Worm (Caenorhabditis elegans): ENCODE measurements around the gene T10C6.6.

T10C6.6 gene

ce11 chrV:16060135-16060534 is 36.0 kb downstream of the T10C6.6 start, which contains the start of gene F14H3.15:
F14H3.15 (minus strand) TSS chrV:16060235.
- TF ChIP-seq ztf-29 (GFP tag; IDR thresholded peaks at IDR 0.05), result no peak
- no peak for TF ChIP-seq T22C8.4 (GFP tag; IDR thresholded peaks at IDR 0.05)
- no peak for TF ChIP-seq tab-1 (GFP tag; IDR thresholded peaks at IDR 0.05)
- TF ChIP-seq flt-1 (GFP tag; IDR thresholded peaks at IDR 0.05), result no peak
- TF ChIP-seq klf-2 (GFP tag; conservative IDR thresholded peaks at IDR 0.05), result no peak
- TF ChIP-seq ztf-23 (GFP tag; IDR thresholded peaks at IDR 0.05), result no peak
- TF ChIP-seq med-1 (GFP tag; optimal IDR thresholded peaks at IDR 0.05; ENCODE audit: insufficient read depth), result no peak
- TF ChIP-seq ref-1 (GFP tag; conservative IDR thresholded peaks at IDR 0.05), result no peak
- TF ChIP-seq cog-1 (tag; optimal IDR thresholded peaks at IDR 0.05), result no peak

- no peak for TF ChIP-seq med-1 (GFP tag; optimal IDR thresholded peaks at IDR 0.05; ENCODE audit: insufficient read depth)
Measured at ce11 chrV:16061993-16062392, 37.9 kb downstream of the T10C6.6 start, which contains the start of gene fbxa-100. fbxa-100 (minus strand) TSS chrV:16062093.

- TF ChIP-seq klf-2 (GFP tag; conservative IDR thresholded peaks at IDR 0.05), result no peak
- TF ChIP-seq med-1 (GFP tag; optimal IDR thresholded peaks at IDR 0.05; ENCODE audit: insufficient read depth), result no peak
- TF ChIP-seq cog-1 (tag; optimal IDR thresholded peaks at IDR 0.05), result no peak
- no peak for TF ChIP-seq ztf-23 (GFP tag; IDR thresholded peaks at IDR 0.05)
- no peak for TF ChIP-seq ref-1 (GFP tag; conservative IDR thresholded peaks at IDR 0.05)
- no peak for TF ChIP-seq tab-1 (GFP tag; IDR thresholded peaks at IDR 0.05)
- no peak for TF ChIP-seq flt-1 (GFP tag; IDR thresholded peaks at IDR 0.05)
- no peak for TF ChIP-seq T22C8.4 (GFP tag; IDR thresholded peaks at IDR 0.05)
- no peak for TF ChIP-seq ztf-29 (GFP tag; IDR thresholded peaks at IDR 0.05)
Measured at ce11 chrV:16062788-16063187, 38.7 kb downstream of the T10C6.6 start, which contains the start of gene F14H3.14. F14H3.14 (minus strand) TSS chrV:16062888.

ce11 chrV:16068938-16069337 is 44.8 kb downstream of the T10C6.6 start, which contains the start of gene cyp-35D1:
cyp-35D1 (plus strand) TSS chrV:16069238.
- TF ChIP-seq flt-1 (GFP tag; IDR thresholded peaks at IDR 0.05), result no peak
- no peak for TF ChIP-seq med-1 (GFP tag; optimal IDR thresholded peaks at IDR 0.05; ENCODE audit: insufficient read depth)
- no peak for TF ChIP-seq tab-1 (GFP tag; IDR thresholded peaks at IDR 0.05)
- no peak for TF ChIP-seq ztf-23 (GFP tag; IDR thresholded peaks at IDR 0.05)
- TF ChIP-seq klf-2 (GFP tag; conservative IDR thresholded peaks at IDR 0.05), result no peak
- no peak for TF ChIP-seq cog-1 (tag; optimal IDR thresholded peaks at IDR 0.05)
- TF ChIP-seq T22C8.4 (GFP tag; IDR thresholded peaks at IDR 0.05), result no peak
- TF ChIP-seq ztf-29 (GFP tag; IDR thresholded peaks at IDR 0.05), result no peak
- no peak for TF ChIP-seq ref-1 (GFP tag; conservative IDR thresholded peaks at IDR 0.05)

ce11 chrV:16071167-16071566 is 47.0 kb downstream of the T10C6.6 start, which contains the start of gene nhr-176:
nhr-176 (plus strand) TSS chrV:16071325.
- TF ChIP-seq tab-1 (GFP tag; IDR thresholded peaks at IDR 0.05), result no peak
- no peak for TF ChIP-seq ztf-29 (GFP tag; IDR thresholded peaks at IDR 0.05)
- TF ChIP-seq ztf-23 (GFP tag; IDR thresholded peaks at IDR 0.05), result no peak
- no peak for TF ChIP-seq klf-2 (GFP tag; conservative IDR thresholded peaks at IDR 0.05)
- no peak for TF ChIP-seq flt-1 (GFP tag; IDR thresholded peaks at IDR 0.05)
- TF ChIP-seq cog-1 (tag; optimal IDR thresholded peaks at IDR 0.05), result no peak
- no peak for TF ChIP-seq ref-1 (GFP tag; conservative IDR thresholded peaks at IDR 0.05)
- TF ChIP-seq med-1 (GFP tag; optimal IDR thresholded peaks at IDR 0.05; ENCODE audit: insufficient read depth), result no peak

- no peak for TF ChIP-seq T22C8.4 (GFP tag; IDR thresholded peaks at IDR 0.05)
- TF ChIP-seq ztf-29 (GFP tag; IDR thresholded peaks at IDR 0.05), result no peak
- TF ChIP-seq tab-1 (GFP tag; IDR thresholded peaks at IDR 0.05), result no peak
- TF ChIP-seq flt-1 (GFP tag; IDR thresholded peaks at IDR 0.05), result no peak
- TF ChIP-seq med-1 (GFP tag; optimal IDR thresholded peaks at IDR 0.05; ENCODE audit: insufficient read depth), result no peak
- no peak for TF ChIP-seq klf-2 (GFP tag; conservative IDR thresholded peaks at IDR 0.05)
- no peak for TF ChIP-seq ref-1 (GFP tag; conservative IDR thresholded peaks at IDR 0.05)
- TF ChIP-seq cog-1 (tag; optimal IDR thresholded peaks at IDR 0.05), result no peak
- TF ChIP-seq ztf-23 (GFP tag; IDR thresholded peaks at IDR 0.05), result no peak
Measured at ce11 chrV:16073856-16074255, 49.7 kb downstream of the T10C6.6 start, which contains the start of gene srj-10. srj-10 (minus strand) TSS chrV:16073956.

- no peak for TF ChIP-seq cog-1 (tag; optimal IDR thresholded peaks at IDR 0.05)
- TF ChIP-seq ref-1 (GFP tag; conservative IDR thresholded peaks at IDR 0.05), result no peak
- TF ChIP-seq klf-2 (GFP tag; conservative IDR thresholded peaks at IDR 0.05), result no peak
- no peak for TF ChIP-seq ztf-23 (GFP tag; IDR thresholded peaks at IDR 0.05)
- no peak for TF ChIP-seq flt-1 (GFP tag; IDR thresholded peaks at IDR 0.05)
- no peak for TF ChIP-seq med-1 (GFP tag; optimal IDR thresholded peaks at IDR 0.05; ENCODE audit: insufficient read depth)
- no peak for TF ChIP-seq ztf-29 (GFP tag; IDR thresholded peaks at IDR 0.05)
- TF ChIP-seq tab-1 (GFP tag; IDR thresholded peaks at IDR 0.05), result no peak
- TF ChIP-seq T22C8.4 (GFP tag; IDR thresholded peaks at IDR 0.05), result no peak
Measured at ce11 chrV:16075250-16075709, 51.2 kb downstream of the T10C6.6 start, which contains the start of the genes F14H3.12 and srj-29. F14H3.12 (minus strand) TSS chrV:16075323. srj-29 (plus strand) TSS chrV:16075659.

Measured in whole organism, midembryonic.